Worm (Caenorhabditis elegans) whole organism, mixed stage, embryonic: Measurements from ENCODE around the gene unc-103.
A peak's percentile ranks its signal among the peaks of the same experiment; 100 is the strongest.

Experiments
- M03D4.4 ChIP-seq: sonication (generic microtip); optimal IDR thresholded peaks from 2 replicates; lab custom pipeline; 2017; ENCODE audit warnings: mild to moderate bottlenecking, missing genetic modification characterization, missing compliant biosample characterization
- bed-3 ChIP-seq: fragments of 200-800 bp; sonication (Bioruptor generic); optimal IDR thresholded peaks from 3 replicates; lab custom pipeline; 2018; ENCODE audit warnings: mild to moderate bottlenecking, missing genetic modification characterization, moderate library complexity, missing compliant biosample characterization
- blmp-1 ChIP-seq: fragments of 150-350 bp; optimal IDR thresholded peaks from 2 replicates; lab custom pipeline; 2014; ENCODE audit warnings: missing biosample characterization, missing genetic modification characterization
- ceh-39 ChIP-seq: fragments of 150-350 bp; optimal IDR thresholded peaks from 2 replicates; lab custom pipeline; 2014; ENCODE audit warnings: missing biosample characterization, missing genetic modification characterization
- ceh-43 ChIP-seq: fragments of 200-800 bp; sonication (Bioruptor generic); optimal IDR thresholded peaks from 2 replicates; lab custom pipeline; 2018; ENCODE audit warnings: mild to moderate bottlenecking, missing genetic modification characterization, moderate library complexity, missing compliant biosample characterization
- ceh-83 ChIP-seq: fragments of 200-800 bp; sonication (Bioruptor generic); optimal IDR thresholded peaks from 2 replicates; lab custom pipeline; 2018; ENCODE audit warnings: mild to moderate bottlenecking, missing genetic modification characterization, missing compliant biosample characterization
- ces-1 ChIP-seq: fragments of 150-350 bp; optimal IDR thresholded peaks from 2 replicates; lab custom pipeline; 2014; ENCODE audit warnings: missing biosample characterization, missing genetic modification reagents, missing genetic modification characterization
- cnd-1 ChIP-seq: fragments of 200-800 bp; sonication (Bioruptor generic); optimal IDR thresholded peaks from 2 replicates; lab custom pipeline; 2018; ENCODE audit warnings: mild to moderate bottlenecking, missing genetic modification characterization, missing compliant biosample characterization
- drap-1 ChIP-seq: fragments of 200-800 bp; sonication (Bioruptor generic); optimal IDR thresholded peaks from 3 replicates; lab custom pipeline; 2018; ENCODE audit warnings: mild to moderate bottlenecking, missing genetic modification characterization, missing compliant biosample characterization
- elt-1 ChIP-seq: sonication (generic microtip); optimal IDR thresholded peaks from 2 replicates; lab custom pipeline; 2017; ENCODE audit warnings: missing genetic modification characterization, mild to moderate bottlenecking, missing compliant biosample characterization, antibody characterized with exemption, moderate library complexity, borderline replicate concordance; ENCODE audit not compliant: insufficient read depth
- elt-3 ChIP-seq: fragments of 150-350 bp; optimal IDR thresholded peaks from 2 replicates; lab custom pipeline; 2014; ENCODE audit warnings: missing biosample characterization, missing genetic modification characterization
- flh-1 ChIP-seq: fragments of 200-800 bp; sonication (Bioruptor generic); optimal IDR thresholded peaks from 2 replicates; lab custom pipeline; 2018; ENCODE audit warnings: mild to moderate bottlenecking, missing genetic modification characterization, moderate library complexity, missing compliant biosample characterization
- ham-2 ChIP-seq: fragments of 200-800 bp; sonication (Bioruptor generic); optimal IDR thresholded peaks from 2 replicates; lab custom pipeline; 2018; ENCODE audit warnings: mild to moderate bottlenecking, missing genetic modification characterization, missing compliant biosample characterization
- hlh-1 ChIP-seq: fragments of 150-350 bp; optimal IDR thresholded peaks from 2 replicates; lab custom pipeline; 2014; ENCODE audit warnings: missing biosample characterization, missing genetic modification reagents, missing genetic modification characterization
- lin-13 ChIP-seq: fragments of 150-350 bp; optimal IDR thresholded peaks from 2 replicates; lab custom pipeline; 2014; ENCODE audit warnings: missing biosample characterization, missing genetic modification characterization
- lin-32 ChIP-seq: fragments of 200-800 bp; sonication (Bioruptor generic); optimal IDR thresholded peaks from 2 replicates; lab custom pipeline; 2018; ENCODE audit warnings: mild to moderate bottlenecking, missing genetic modification characterization, missing compliant biosample characterization
- lsy-2 ChIP-seq: fragments of 150-350 bp; optimal IDR thresholded peaks from 2 replicates; lab custom pipeline; 2014; ENCODE audit warnings: missing biosample characterization, missing genetic modification characterization
- mab-5 ChIP-seq: fragments of 150-350 bp; optimal IDR thresholded peaks from 2 replicates; lab custom pipeline; 2014; ENCODE audit warnings: missing biosample characterization, missing genetic modification characterization
- mep-1 ChIP-seq: fragments of 150-350 bp; optimal IDR thresholded peaks from 2 replicates; lab custom pipeline; 2017; ENCODE audit warnings: missing biosample characterization, missing genetic modification reagents, missing genetic modification characterization, inconsistent platforms
- mls-2 ChIP-seq: sonication (generic microtip); optimal IDR thresholded peaks from 2 replicates; lab custom pipeline; 2016; ENCODE audit warnings: mild to moderate bottlenecking, missing genetic modification characterization, moderate library complexity, missing compliant biosample characterization
- nhr-12 ChIP-seq: fragments of 150-350 bp; optimal IDR thresholded peaks from 2 replicates; lab custom pipeline; 2014; ENCODE audit warnings: missing biosample characterization, missing genetic modification characterization
- nhr-2 ChIP-seq: fragments of 150-350 bp; optimal IDR thresholded peaks from 2 replicates; lab custom pipeline; 2014; ENCODE audit warnings: missing biosample characterization, missing genetic modification characterization
- nhr-237 ChIP-seq: fragments of 150-350 bp; optimal IDR thresholded peaks from 2 replicates; lab custom pipeline; 2014; ENCODE audit warnings: missing biosample characterization, missing genetic modification characterization
- nhr-28 ChIP-seq: fragments of 150-350 bp; optimal IDR thresholded peaks from 2 replicates; lab custom pipeline; 2014; ENCODE audit warnings: missing biosample characterization, missing genetic modification characterization
- nhr-76 ChIP-seq: sonication (generic microtip); optimal IDR thresholded peaks from 2 replicates; lab custom pipeline; 2017; ENCODE audit warnings: missing biosample characterization, missing genetic modification characterization
- pha-4 ChIP-seq: fragments of 150-350 bp; optimal IDR thresholded peaks from 2 replicates; lab custom pipeline; 2018; ENCODE audit warnings: missing biosample characterization, missing genetic modification reagents, missing genetic modification characterization
- sem-2 ChIP-seq: fragments of 200-800 bp; sonication (Bioruptor generic); optimal IDR thresholded peaks from 2 replicates; lab custom pipeline; 2018; ENCODE audit warnings: mild to moderate bottlenecking, missing genetic modification characterization, missing compliant biosample characterization
- snpc-4 ChIP-seq: fragments of 150-350 bp; optimal IDR thresholded peaks from 2 replicates; lab custom pipeline; 2014; ENCODE audit warnings: missing biosample characterization, missing genetic modification characterization
- sptf-1 ChIP-seq: sonication (generic microtip); optimal IDR thresholded peaks from 2 replicates; lab custom pipeline; 2017; ENCODE audit warnings: mild to moderate bottlenecking, missing genetic modification characterization, moderate library complexity, missing compliant biosample characterization
- tbx-8 ChIP-seq: fragments of 200-800 bp; sonication (Bioruptor generic); optimal IDR thresholded peaks from 2 replicates; lab custom pipeline; 2018; ENCODE audit warnings: mild to moderate bottlenecking, missing genetic modification characterization, moderate library complexity, missing compliant biosample characterization
- unc-120 ChIP-seq: sonication (generic microtip); optimal IDR thresholded peaks from 2 replicates; lab custom pipeline; 2017; ENCODE audit warnings: missing genetic modification characterization, missing compliant biosample characterization; ENCODE audit not compliant: poor library complexity, severe bottlenecking
- unc-39 ChIP-seq: fragments of 150-350 bp; optimal IDR thresholded peaks from 2 replicates; lab custom pipeline; 2014; ENCODE audit warnings: missing biosample characterization, missing genetic modification characterization
- unc-62 ChIP-seq: fragments of 150-350 bp; optimal IDR thresholded peaks from 2 replicates; lab custom pipeline; 2014; ENCODE audit warnings: missing biosample characterization, missing genetic modification reagents, missing genetic modification characterization
- zip-8 ChIP-seq: fragments of 150-350 bp; optimal IDR thresholded peaks from 2 replicates; lab custom pipeline; 2014; ENCODE audit warnings: missing biosample characterization, missing genetic modification characterization
- ztf-11 ChIP-seq: fragments of 150-350 bp; optimal IDR thresholded peaks from 2 replicates; lab custom pipeline; 2014; ENCODE audit warnings: missing biosample characterization, missing genetic modification characterization

Gene unc-103

DNA sequence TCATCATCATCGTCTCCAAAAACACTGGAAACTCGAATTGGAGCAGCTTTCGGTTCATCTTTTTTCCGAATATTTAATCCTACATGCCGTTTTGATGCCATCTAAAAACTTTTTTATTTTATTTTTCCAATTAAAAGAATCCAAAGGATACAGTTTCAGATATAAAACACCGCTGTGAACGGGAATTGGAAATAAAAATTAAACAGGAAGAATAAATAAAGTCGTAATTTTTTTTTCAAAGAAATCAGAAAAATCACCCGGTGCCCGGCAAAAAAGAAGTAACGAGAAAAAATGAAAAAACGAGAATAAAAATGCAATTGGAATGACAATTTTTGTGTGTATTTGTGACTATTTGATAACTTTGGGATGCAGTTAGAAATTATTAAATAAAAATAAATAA, 53.5 kb downstream of the unc-103 start, which contains the start of gene ccdc-55:
Gene ccdc-55 (minus strand): TSS at position 101 of the 400 bp plus-strand sequence.
- TF ChIP-seq elt-3 (tag; lab: Kevin White, UChicago) (no peak), sem-2 (GFP tag; lab: Kevin White, UChicago) (no peak), lin-32 (GFP tag; lab: Kevin White, UChicago) (no peak), ztf-11 (tag; lab: Kevin White, UChicago) (no peak), mep-1 (no peak), snpc-4 (no peak), nhr-76 (tag; lab: Kevin White, UChicago) (no peak), ceh-43 (GFP tag; lab: Kevin White, UChicago) (no peak), sptf-1 (tag; lab: Kevin White, UChicago) (no peak), elt-1 (no peak), nhr-237 (no peak), lin-13 (tag; lab: Kevin White, UChicago) (no peak), bed-3 (GFP tag; lab: Kevin White, UChicago) (no peak), unc-62 (GFP tag; lab: Kevin White, UChicago) (no peak), mab-5 (tag; lab: Kevin White, UChicago) (no peak), nhr-2 (tag; lab: Kevin White, UChicago) (no peak), M03D4.4 (tag; lab: Kevin White, UChicago) (no peak), ceh-83 (no peak), cnd-1 (no peak)
- TF ChIP-seq, all 35 proteins: peak for 0

DNA sequence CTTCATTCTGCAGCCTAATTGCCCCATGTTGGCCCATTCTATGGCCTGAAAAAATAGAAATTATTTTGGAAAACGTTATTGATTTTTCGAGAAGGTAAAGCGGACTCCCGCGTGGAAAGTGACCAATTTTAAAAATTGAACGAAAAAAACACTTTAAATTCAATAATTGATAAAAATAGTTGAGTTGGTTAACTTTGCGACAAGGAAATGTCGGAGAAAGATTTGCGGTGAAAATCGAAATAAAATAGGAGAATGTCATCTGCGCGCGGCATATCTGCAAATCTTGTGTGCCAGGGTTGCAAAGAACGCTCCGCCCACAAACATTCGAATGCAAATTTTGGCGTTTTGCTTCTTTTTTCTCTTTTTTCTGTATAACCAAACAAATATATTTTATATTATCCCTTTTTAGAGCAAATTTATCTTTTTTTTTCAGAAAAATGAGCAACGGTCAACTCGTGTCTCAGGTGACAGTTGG, 55.8 kb downstream of the unc-103 start, which contains the start of the genes rnf-121 and C16C10.4:
Gene rnf-121 (minus strand): TSS at position 51 of the 475 bp plus-strand sequence.
Gene C16C10.4 (plus strand): TSS at position 434 of the 475 bp plus-strand sequence.
- TF ChIP-seq nhr-12 (tag; lab: Kevin White, UChicago) (peak; percentile 99), lsy-2 (peak; percentile 72), drap-1 (peak; percentile 88), lin-13 (tag; lab: Kevin White, UChicago) (peak; percentile 81), nhr-28 (tag; lab: Kevin White, UChicago) (peak; percentile 73), tbx-8 (GFP tag; lab: Kevin White, UChicago) (peak; percentile 81), ham-2 (GFP tag; lab: Kevin White, UChicago) (peak; percentile 73), elt-3 (tag; lab: Kevin White, UChicago) (peak; percentile 78), ceh-39 (tag; lab: Kevin White, UChicago) (peak; percentile 51), mep-1 (peak; percentile 82), unc-62 (GFP tag; lab: Kevin White, UChicago) (peak; percentile 7), pha-4 (peak; percentile 62), sem-2 (GFP tag; lab: Kevin White, UChicago) (peak; percentile 82), snpc-4 (no peak), nhr-2 (tag; lab: Kevin White, UChicago) (peak; percentile 20), sptf-1 (tag; lab: Kevin White, UChicago) (peak; percentile 96), mab-5 (tag; lab: Kevin White, UChicago) (peak; percentile 91), flh-1 (GFP tag; lab: Kevin White, UChicago) (peak; percentile 83), mls-2 (peak; percentile 94), unc-120 (tag; lab: Kevin White, UChicago) (peak; percentile 93), zip-8 (no peak), lin-32 (GFP tag; lab: Kevin White, UChicago) (peak; percentile 89), nhr-76 (tag; lab: Kevin White, UChicago) (peak; percentile 73), bed-3 (GFP tag; lab: Kevin White, UChicago) (peak; percentile 83), elt-1 (peak; percentile 75), ceh-43 (GFP tag; lab: Kevin White, UChicago) (peak; percentile 92), M03D4.4 (tag; lab: Kevin White, UChicago) (peak; percentile 93), blmp-1 (tag; lab: Kevin White, UChicago) (peak; percentile 73), hlh-1 (tag; lab: Kevin White, UChicago) (peak; percentile 85), nhr-237 (peak; percentile 53), cnd-1 (peak; percentile 94), ceh-83 (peak; percentile 94), unc-39 (tag; lab: Kevin White, UChicago) (peak; percentile 71), ces-1 (no peak), ztf-11 (tag; lab: Kevin White, UChicago) (peak; percentile 94)
- TF ChIP-seq, all 35 proteins: peak for 32

DNA sequence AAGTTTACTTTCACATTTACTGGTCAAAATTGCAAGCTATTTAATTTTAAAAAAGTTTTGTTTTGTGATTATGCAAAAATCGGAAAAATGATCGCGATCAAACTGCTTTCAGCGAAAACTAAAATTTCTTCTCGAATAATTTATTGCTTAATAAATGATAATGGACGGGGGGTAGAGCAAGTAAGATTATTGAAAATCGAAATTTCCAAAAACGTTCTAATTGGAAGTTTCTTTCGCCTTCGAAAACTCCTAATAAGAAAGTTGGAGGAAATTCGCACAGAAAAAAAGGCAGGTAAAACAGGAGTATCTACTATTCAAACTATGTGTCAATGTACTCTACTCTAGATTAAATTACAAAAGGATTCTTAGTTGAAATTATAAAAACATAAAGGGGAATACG, 57.0 kb downstream of the unc-103 start:
- TF ChIP-seq lsy-2 (no peak), mab-5 (tag; lab: Kevin White, UChicago) (no peak), unc-120 (tag; lab: Kevin White, UChicago) (no peak), flh-1 (GFP tag; lab: Kevin White, UChicago) (no peak), nhr-12 (tag; lab: Kevin White, UChicago) (no peak), ceh-39 (tag; lab: Kevin White, UChicago) (no peak), M03D4.4 (tag; lab: Kevin White, UChicago) (no peak)
